Fruit fly (Drosophila melanogaster): ENCODE measurements around the gene CG33764.

Gene CG33764

DNA sequence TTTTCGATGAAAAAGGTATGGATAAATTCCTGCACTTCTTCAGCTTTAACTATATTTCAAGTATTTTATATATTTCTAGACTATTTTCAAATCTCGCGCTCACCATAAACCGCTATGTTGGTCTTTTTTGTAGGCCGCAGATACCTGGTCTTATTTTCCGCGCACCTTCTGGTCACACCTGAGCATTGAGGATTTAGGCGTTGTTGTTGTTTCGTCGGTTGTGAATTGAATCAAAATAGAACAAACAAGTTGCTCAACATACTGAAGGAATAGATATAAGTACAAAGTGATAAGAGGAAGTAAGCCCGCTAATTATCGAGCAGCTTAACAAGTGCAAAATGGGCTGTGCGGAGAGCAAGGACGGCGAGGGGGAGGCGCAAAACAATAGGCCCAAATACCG lies 10.5 kb upstream of the CG33764 start, which contains the start of gene Ctl1:
Gene Ctl1, plus strand, starts transcription at position 167 of the 400 bp plus-strand sequence.
- TF ChIP-seq CTCF (optimal IDR thresholded peaks at IDR 0.05), result no peak
- TF ChIP-seq CG8478 (optimal IDR thresholded peaks at IDR 0.05), result no peak

DNA sequence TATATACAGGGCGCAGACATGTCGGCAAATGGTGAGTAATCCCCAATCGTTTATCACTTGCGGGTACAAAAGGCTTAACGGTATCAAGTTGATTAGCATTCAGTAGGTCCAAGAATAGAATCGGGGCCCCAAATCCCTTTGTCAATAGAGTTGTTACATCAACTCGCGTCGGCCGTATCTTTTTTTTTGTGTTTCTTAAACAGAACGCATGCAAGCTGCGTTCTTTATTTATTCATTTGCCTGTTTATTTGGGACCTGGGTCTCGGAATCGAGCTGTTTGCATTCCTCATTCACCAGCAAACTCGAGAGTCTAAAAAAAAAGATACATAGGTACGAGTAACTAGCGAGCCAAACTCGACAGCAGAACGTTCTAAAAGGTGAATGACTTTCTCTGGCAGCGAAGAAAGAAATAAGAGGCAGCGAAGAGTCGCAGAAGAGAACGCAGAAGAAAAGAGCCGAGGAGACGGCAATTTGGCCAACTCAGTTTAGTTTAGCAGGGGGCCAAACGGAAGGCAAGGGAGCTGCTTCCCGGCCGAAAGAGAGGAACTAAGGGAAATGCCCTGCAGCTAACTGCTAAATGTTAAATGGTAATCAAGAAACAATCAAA lies 5.0 kb upstream of the CG33764 start:
- TF ChIP-seq CG8478 (optimal IDR thresholded peaks at IDR 0.05), result no peak
- no peak for TF ChIP-seq CTCF (optimal IDR thresholded peaks at IDR 0.05)

- TF ChIP-seq CTCF (optimal IDR thresholded peaks at IDR 0.05) (no peak), CG8478 (optimal IDR thresholded peaks at IDR 0.05) (no peak)
These were observed 3.9 kb upstream of the CG33764 start for dm6 chr3L:4270949-4271827.

DNA sequence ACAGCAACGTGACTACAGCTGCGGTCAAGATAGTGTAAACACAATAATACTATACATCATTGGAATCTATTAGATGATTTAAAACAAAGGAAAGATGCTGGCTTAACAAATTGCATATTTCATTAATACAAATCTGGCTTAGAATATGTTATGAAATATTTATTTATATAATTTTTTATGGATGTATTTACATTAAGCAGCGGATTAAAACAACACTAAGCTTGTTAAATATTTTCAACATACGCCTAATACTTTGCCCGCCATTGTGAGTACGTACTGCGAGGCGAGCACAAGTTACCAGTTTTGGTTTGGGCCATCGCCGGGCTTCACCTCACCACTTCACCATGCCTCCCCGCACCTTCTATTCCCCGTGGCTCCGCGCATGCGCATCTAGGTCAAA lies 2.6 kb upstream of the CG33764 start:
- TF ChIP-seq CTCF (optimal IDR thresholded peaks at IDR 0.05), result no peak
- TF ChIP-seq CG8478 (optimal IDR thresholded peaks at IDR 0.05), result no peak

- TF ChIP-seq CG8478 (optimal IDR thresholded peaks at IDR 0.05) (no peak), CTCF (optimal IDR thresholded peaks at IDR 0.05) (no peak)
These were observed 1.9 kb upstream of the CG33764 start for dm6 chr3L:4269208-4269607.

- TF ChIP-seq CG8478 (optimal IDR thresholded peaks at IDR 0.05) (no peak), CTCF (optimal IDR thresholded peaks at IDR 0.05) (no peak)
These were observed 1.5 kb downstream of the CG33764 start for dm6 chr3L:4265836-4266235.

DNA sequence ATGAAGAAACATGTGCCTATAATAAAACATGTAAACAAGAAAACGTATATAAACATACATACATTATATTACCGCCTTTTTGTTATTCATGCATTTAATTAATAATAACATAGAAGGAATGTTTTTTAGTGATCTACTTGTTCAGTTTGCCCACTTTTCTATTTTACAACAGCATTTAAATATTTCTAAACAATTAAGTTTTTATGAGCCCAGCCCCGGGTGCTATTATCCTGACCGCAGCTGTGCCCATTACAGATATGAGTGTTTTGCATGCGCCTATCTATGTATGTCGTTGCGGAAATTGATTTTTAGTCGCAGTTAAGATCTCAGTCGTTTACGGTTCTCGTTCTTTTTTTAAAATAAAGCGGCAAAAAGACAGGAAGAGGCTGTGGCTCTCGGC lies 2.3 kb downstream of the CG33764 start:
- TF ChIP-seq CG8478 (optimal IDR thresholded peaks at IDR 0.05) (no peak), CTCF (optimal IDR thresholded peaks at IDR 0.05) (no peak)

DNA sequence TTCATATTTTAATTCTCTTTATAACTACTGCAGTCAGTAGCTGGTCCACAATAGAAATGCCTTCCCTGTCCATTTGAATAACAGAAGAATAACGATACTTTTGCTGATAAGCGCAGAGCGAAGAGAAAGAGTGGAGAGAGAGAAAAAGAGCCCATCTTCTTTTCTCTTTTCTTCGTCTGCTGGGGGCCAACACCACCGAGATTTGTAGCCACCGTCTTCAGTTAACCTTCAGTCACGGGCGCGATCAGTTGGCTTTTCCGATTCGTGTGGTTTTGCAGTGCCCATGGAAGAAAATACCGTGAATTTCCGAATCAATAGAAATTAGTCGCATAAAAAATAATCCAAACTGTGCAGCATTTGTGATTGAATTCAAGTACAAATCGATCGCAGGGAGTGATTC lies 3.8 kb downstream of the CG33764 start, which contains the start of gene CG1273:
Gene CG1273, plus strand, starts transcription at position 218 of the 400 bp plus-strand sequence.
- TF ChIP-seq CG8478 (optimal IDR thresholded peaks at IDR 0.05) (no peak), CTCF (optimal IDR thresholded peaks at IDR 0.05) (no peak)

DNA sequence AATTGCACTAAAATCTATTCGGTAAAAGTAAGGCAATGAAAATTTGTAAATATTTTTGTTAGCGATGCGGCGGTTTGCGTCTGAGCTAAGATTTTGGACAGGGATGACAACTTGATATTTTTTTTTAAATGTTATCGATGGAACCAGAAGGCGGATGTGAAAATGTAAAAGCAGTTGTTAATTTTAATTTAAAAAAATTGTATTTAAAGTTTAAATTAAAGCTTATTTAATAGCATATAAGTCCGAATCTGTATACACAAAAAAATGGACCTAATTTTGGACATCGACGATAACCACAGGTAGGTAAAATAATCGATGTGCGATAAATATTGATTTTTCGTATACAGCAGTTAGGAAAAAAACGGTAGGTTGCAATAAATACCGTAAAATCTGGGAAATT lies 4.9 kb downstream of the CG33764 start, which contains the start of the genes CG11586 and VhaM9.7-a:
Gene CG11586, minus strand, starts transcription at position 87 of the 400 bp plus-strand sequence.
Gene VhaM9.7-a, plus strand, starts transcription at position 322 of the 400 bp plus-strand sequence.
- TF ChIP-seq CTCF (optimal IDR thresholded peaks at IDR 0.05) (no peak), CG8478 (optimal IDR thresholded peaks at IDR 0.05) (no peak)

DNA sequence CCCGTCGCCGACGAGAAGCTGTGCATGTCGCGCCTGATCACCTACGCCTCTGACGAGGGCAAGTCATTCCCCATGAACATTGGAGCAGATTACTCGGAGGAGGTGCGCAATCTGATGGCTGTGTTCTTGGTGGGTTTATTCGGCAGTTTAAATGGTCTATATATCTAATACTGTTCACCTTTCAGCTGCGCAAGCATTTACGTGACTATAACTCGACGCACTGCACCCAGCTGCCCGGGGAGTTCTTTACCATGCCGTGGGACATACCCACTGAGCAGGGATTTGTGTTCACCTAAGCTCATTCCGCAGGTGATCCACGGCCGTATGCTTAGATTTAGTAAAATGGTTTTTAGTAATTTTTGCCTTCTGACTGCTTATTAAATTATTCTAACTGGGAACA lies 6.1 kb downstream of the CG33764 start:
- TF ChIP-seq CG8478 (optimal IDR thresholded peaks at IDR 0.05) (no peak), CTCF (optimal IDR thresholded peaks at IDR 0.05) (no peak)

DNA sequence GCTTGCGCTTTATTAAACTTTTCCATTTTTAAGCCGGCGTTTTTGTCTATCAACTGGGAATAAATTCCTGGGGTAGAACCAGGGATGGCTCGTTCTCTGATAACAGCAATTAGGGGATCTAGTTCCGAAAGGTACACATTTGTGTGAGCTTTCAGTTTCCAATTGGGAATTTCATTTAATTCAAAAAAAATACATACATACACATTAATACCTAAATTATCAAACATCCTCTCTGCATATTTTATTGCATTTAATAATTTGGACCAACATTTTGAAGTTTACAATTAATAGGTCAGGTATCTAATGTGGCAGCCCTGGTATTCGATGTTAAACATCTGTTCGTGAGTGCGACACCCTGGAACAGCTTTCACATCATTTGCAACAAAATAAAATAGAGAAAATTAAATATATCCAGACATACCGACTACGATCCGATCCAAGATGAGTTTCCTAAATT lies 8.2 kb downstream of the CG33764 start, which contains the start of the genes CG15011 and CG1309:
Gene CG15011, minus strand, starts transcription at position 51 of the 457 bp plus-strand sequence.
Gene CG1309, plus strand, starts transcription at position 329 of the 457 bp plus-strand sequence.
- TF ChIP-seq CG8478 (optimal IDR thresholded peaks at IDR 0.05), result no peak
- TF ChIP-seq CTCF (optimal IDR thresholded peaks at IDR 0.05), result peak in 1 of 2 experiments; percentile 2

- no peak for TF ChIP-seq CG8478 (optimal IDR thresholded peaks at IDR 0.05)
- no peak for TF ChIP-seq CTCF (optimal IDR thresholded peaks at IDR 0.05)
These were observed 12.9 kb downstream of the CG33764 start, which contains the start of the genes ago and CG1265 for dm6 chr3L:4254301-4254834. Gene ago, minus strand, starts transcription at chr3L:4254306. Gene CG1265, plus strand, starts transcription at chr3L:4254776.

DNA sequence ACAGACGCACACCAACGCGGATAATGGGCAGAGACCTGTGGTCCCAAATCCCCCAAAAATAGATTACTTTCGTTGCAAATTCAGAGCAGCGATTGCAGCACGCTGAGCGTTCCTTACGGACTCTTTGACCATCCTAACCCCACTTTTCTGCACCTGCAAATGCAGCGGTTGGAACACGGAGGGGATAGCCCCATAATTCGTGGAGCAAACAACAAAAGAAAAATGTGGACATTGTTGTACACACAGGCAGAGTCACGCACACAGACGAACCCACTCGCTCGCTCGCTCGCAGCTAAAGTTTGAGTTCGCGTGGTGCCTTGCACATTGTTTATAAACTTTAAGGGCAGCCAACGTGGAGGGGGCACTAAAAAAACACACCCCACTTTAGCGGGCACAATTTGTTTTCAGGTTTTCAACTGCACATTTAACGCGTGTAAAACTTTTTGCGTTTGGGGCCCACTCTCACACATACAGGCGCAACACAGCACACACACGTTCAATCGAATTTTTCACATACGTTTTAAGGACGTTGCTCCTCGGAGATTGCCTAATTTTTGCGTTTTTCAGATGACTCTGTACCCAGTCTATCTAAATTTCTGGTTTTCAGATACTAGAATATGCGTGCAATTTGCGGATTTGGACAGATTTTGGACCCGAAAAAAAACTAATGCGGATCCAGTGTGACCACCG lies 13.5 kb downstream of the CG33764 start:
- TF ChIP-seq CTCF (optimal IDR thresholded peaks at IDR 0.05), result no peak

dm6 chr3L:4252862-4253610 lies 14.3 kb downstream of the CG33764 start:
- TF ChIP-seq CG8478 (optimal IDR thresholded peaks at IDR 0.05) (no peak), CTCF (optimal IDR thresholded peaks at IDR 0.05) (no peak)
